Worm (Caenorhabditis elegans): ENCODE data around the gene spp-10.

- TF ChIP-seq unc-62 (GFP tag; optimal IDR thresholded peaks at IDR 0.05) (no peak), elt-3 (tag; optimal IDR thresholded peaks at IDR 0.05) (no peak)
Measured at ce11 chrIV:8453178-8453577, 23.8 kb upstream of the spp-10 start.

Measured in whole organism, mixed stage, embryonic.